Worm (Caenorhabditis elegans) whole organism, L3 larva: ENCODE results near the gene R102.8.
"Not testable (repeated sequence)": the region's sequence is repeated elsewhere in the genome, so short reads cannot be mapped to it uniquely, and the experiment has no call there.

ENCODE experiments used
- aly-2 ChIP-seq: fragments of 150-350 bp; optimal IDR thresholded peaks from 2 replicates; lab custom pipeline; 2014; ENCODE audit warnings: missing biosample characterization, missing genetic modification characterization
- ceh-16 ChIP-seq: sonication (generic microtip); optimal IDR thresholded peaks from 2 replicates; lab custom pipeline; 2017; ENCODE audit warnings: missing biosample characterization, missing genetic modification characterization
- elt-2 ChIP-seq: sonication (generic microtip); optimal IDR thresholded peaks from 2 replicates; lab custom pipeline; 2016; ENCODE audit warnings: missing genetic modification reagents, mild to moderate bottlenecking, missing genetic modification characterization, missing compliant biosample characterization
- eor-1 ChIP-seq, 2 experiments: fragments of 150-350 bp; optimal IDR thresholded peaks; 2 replicates each; lab custom pipeline; 2014 to 2018; ENCODE audit warnings: missing biosample characterization in 2 of 2, missing genetic modification characterization in 2 of 2
- nhr-237 ChIP-seq: fragments of 150-350 bp; optimal IDR thresholded peaks from 2 replicates; lab custom pipeline; 2014; ENCODE audit warnings: missing biosample characterization, missing genetic modification characterization
- nhr-67 ChIP-seq: fragments of 150-350 bp; optimal IDR thresholded peaks from 2 replicates; lab custom pipeline; 2014; ENCODE audit warnings: missing biosample characterization, missing genetic modification characterization
- nhr-76 ChIP-seq: fragments of 150-350 bp; sonication (generic microtip); optimal IDR thresholded peaks from 5 replicates; lab custom pipeline; 2014; ENCODE audit warnings: missing biosample characterization, missing genetic modification characterization
- nhr-77 ChIP-seq: fragments of 150-350 bp; optimal IDR thresholded peaks from 2 replicates; lab custom pipeline; 2014; ENCODE audit warnings: missing biosample characterization, missing genetic modification characterization
- pqm-1 ChIP-seq: fragments of 150-350 bp; optimal IDR thresholded peaks from 2 replicates; lab custom pipeline; 2017; ENCODE audit warnings: missing biosample characterization, missing genetic modification characterization, inconsistent platforms
- skn-1 ChIP-seq: fragments of 150-350 bp; optimal IDR thresholded peaks from 2 replicates; lab custom pipeline; 2014; ENCODE audit warnings: missing biosample characterization, missing genetic modification characterization
- unc-62 ChIP-seq: fragments of 150-350 bp; sonication (generic microtip); optimal IDR thresholded peaks from 4 replicates; lab custom pipeline; 2014; ENCODE audit warnings: missing biosample characterization, missing genetic modification reagents, missing genetic modification characterization
- ztf-11 ChIP-seq: fragments of 150-350 bp; optimal IDR thresholded peaks from 2 replicates; lab custom pipeline; 2014; ENCODE audit warnings: missing biosample characterization, missing genetic modification characterization

DNA sequence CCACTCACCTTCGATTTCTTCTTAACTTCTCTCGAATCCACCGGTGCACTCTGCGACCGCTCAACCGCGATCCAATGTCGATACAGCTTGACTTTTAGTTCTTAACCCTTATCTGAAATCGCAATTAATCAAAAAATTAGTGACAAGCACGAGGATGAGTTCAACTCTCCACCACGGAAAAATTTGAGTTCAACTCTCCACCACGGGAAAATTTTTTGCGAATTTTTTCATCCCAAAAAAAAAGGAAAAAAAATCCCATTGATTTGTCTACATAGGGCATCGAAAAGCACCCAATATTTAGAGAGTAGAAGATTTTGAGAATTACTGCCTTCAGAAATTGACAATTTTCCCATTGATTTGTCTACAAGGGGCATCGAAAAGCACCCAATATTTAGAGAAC, 36.0 kb downstream of the R102.8 start, which contains the start of gene glb-19:
- not testable (repeated sequence) for TF ChIP-seq nhr-76 (tag; lab: Kevin White, UChicago); eor-1 (tag; optimal IDR thresholded peaks at IDR 0.05; lab: Kevin White, UChicago); nhr-77 (tag; lab: Kevin White, UChicago); ztf-11 (tag; lab: Kevin White, UChicago); elt-2 (tag; lab: Kevin White, UChicago); unc-62 (GFP tag; lab: Kevin White, UChicago); skn-1 (tag; lab: Kevin White, UChicago); aly-2 (tag; lab: Kevin White, UChicago); pqm-1 (tag; lab: Kevin White, UChicago); nhr-237; nhr-67 (tag; lab: Kevin White, UChicago); ceh-16 (tag; lab: Kevin White, UChicago)
